Worm (Caenorhabditis elegans) whole organism, mixed stage, embryonic: ENCODE results near the gene C03G6.17.

ENCODE experiments used
- M03D4.4 ChIP-seq: sonication (generic microtip); optimal IDR thresholded peaks from 2 replicates; lab custom pipeline; 2017; ENCODE audit warnings: mild to moderate bottlenecking, missing genetic modification characterization, missing compliant biosample characterization
- bed-3 ChIP-seq: fragments of 200-800 bp; sonication (Bioruptor generic); optimal IDR thresholded peaks from 3 replicates; lab custom pipeline; 2018; ENCODE audit warnings: mild to moderate bottlenecking, missing genetic modification characterization, moderate library complexity, missing compliant biosample characterization
- blmp-1 ChIP-seq: fragments of 150-350 bp; optimal IDR thresholded peaks from 2 replicates; lab custom pipeline; 2014; ENCODE audit warnings: missing biosample characterization, missing genetic modification characterization
- ceh-39 ChIP-seq: fragments of 150-350 bp; optimal IDR thresholded peaks from 2 replicates; lab custom pipeline; 2014; ENCODE audit warnings: missing biosample characterization, missing genetic modification characterization
- ceh-43 ChIP-seq: fragments of 200-800 bp; sonication (Bioruptor generic); optimal IDR thresholded peaks from 2 replicates; lab custom pipeline; 2018; ENCODE audit warnings: mild to moderate bottlenecking, missing genetic modification characterization, moderate library complexity, missing compliant biosample characterization
- ceh-83 ChIP-seq: fragments of 200-800 bp; sonication (Bioruptor generic); optimal IDR thresholded peaks from 2 replicates; lab custom pipeline; 2018; ENCODE audit warnings: mild to moderate bottlenecking, missing genetic modification characterization, missing compliant biosample characterization
- ces-1 ChIP-seq: fragments of 150-350 bp; optimal IDR thresholded peaks from 2 replicates; lab custom pipeline; 2014; ENCODE audit warnings: missing biosample characterization, missing genetic modification reagents, missing genetic modification characterization
- cnd-1 ChIP-seq: fragments of 200-800 bp; sonication (Bioruptor generic); optimal IDR thresholded peaks from 2 replicates; lab custom pipeline; 2018; ENCODE audit warnings: mild to moderate bottlenecking, missing genetic modification characterization, missing compliant biosample characterization
- drap-1 ChIP-seq: fragments of 200-800 bp; sonication (Bioruptor generic); optimal IDR thresholded peaks from 3 replicates; lab custom pipeline; 2018; ENCODE audit warnings: mild to moderate bottlenecking, missing genetic modification characterization, missing compliant biosample characterization
- elt-1 ChIP-seq: sonication (generic microtip); optimal IDR thresholded peaks from 2 replicates; lab custom pipeline; 2017; ENCODE audit warnings: missing genetic modification characterization, mild to moderate bottlenecking, missing compliant biosample characterization, antibody characterized with exemption, moderate library complexity, borderline replicate concordance; ENCODE audit not compliant: insufficient read depth
- elt-3 ChIP-seq: fragments of 150-350 bp; optimal IDR thresholded peaks from 2 replicates; lab custom pipeline; 2014; ENCODE audit warnings: missing biosample characterization, missing genetic modification characterization
- flh-1 ChIP-seq: fragments of 200-800 bp; sonication (Bioruptor generic); optimal IDR thresholded peaks from 2 replicates; lab custom pipeline; 2018; ENCODE audit warnings: mild to moderate bottlenecking, missing genetic modification characterization, moderate library complexity, missing compliant biosample characterization
- ham-2 ChIP-seq: fragments of 200-800 bp; sonication (Bioruptor generic); optimal IDR thresholded peaks from 2 replicates; lab custom pipeline; 2018; ENCODE audit warnings: mild to moderate bottlenecking, missing genetic modification characterization, missing compliant biosample characterization
- hlh-1 ChIP-seq: fragments of 150-350 bp; optimal IDR thresholded peaks from 2 replicates; lab custom pipeline; 2014; ENCODE audit warnings: missing biosample characterization, missing genetic modification reagents, missing genetic modification characterization
- lin-13 ChIP-seq: fragments of 150-350 bp; optimal IDR thresholded peaks from 2 replicates; lab custom pipeline; 2014; ENCODE audit warnings: missing biosample characterization, missing genetic modification characterization
- lin-32 ChIP-seq: fragments of 200-800 bp; sonication (Bioruptor generic); optimal IDR thresholded peaks from 2 replicates; lab custom pipeline; 2018; ENCODE audit warnings: mild to moderate bottlenecking, missing genetic modification characterization, missing compliant biosample characterization
- lsy-2 ChIP-seq: fragments of 150-350 bp; optimal IDR thresholded peaks from 2 replicates; lab custom pipeline; 2014; ENCODE audit warnings: missing biosample characterization, missing genetic modification characterization
- mab-5 ChIP-seq: fragments of 150-350 bp; optimal IDR thresholded peaks from 2 replicates; lab custom pipeline; 2014; ENCODE audit warnings: missing biosample characterization, missing genetic modification characterization
- mls-2 ChIP-seq: sonication (generic microtip); optimal IDR thresholded peaks from 2 replicates; lab custom pipeline; 2016; ENCODE audit warnings: mild to moderate bottlenecking, missing genetic modification characterization, moderate library complexity, missing compliant biosample characterization
- nhr-12 ChIP-seq: fragments of 150-350 bp; optimal IDR thresholded peaks from 2 replicates; lab custom pipeline; 2014; ENCODE audit warnings: missing biosample characterization, missing genetic modification characterization
- nhr-2 ChIP-seq: fragments of 150-350 bp; optimal IDR thresholded peaks from 2 replicates; lab custom pipeline; 2014; ENCODE audit warnings: missing biosample characterization, missing genetic modification characterization
- nhr-237 ChIP-seq: fragments of 150-350 bp; optimal IDR thresholded peaks from 2 replicates; lab custom pipeline; 2014; ENCODE audit warnings: missing biosample characterization, missing genetic modification characterization
- nhr-28 ChIP-seq: fragments of 150-350 bp; optimal IDR thresholded peaks from 2 replicates; lab custom pipeline; 2014; ENCODE audit warnings: missing biosample characterization, missing genetic modification characterization
- nhr-76 ChIP-seq: sonication (generic microtip); optimal IDR thresholded peaks from 2 replicates; lab custom pipeline; 2017; ENCODE audit warnings: missing biosample characterization, missing genetic modification characterization
- pha-4 ChIP-seq: fragments of 150-350 bp; optimal IDR thresholded peaks from 2 replicates; lab custom pipeline; 2018; ENCODE audit warnings: missing biosample characterization, missing genetic modification reagents, missing genetic modification characterization
- sem-2 ChIP-seq: fragments of 200-800 bp; sonication (Bioruptor generic); optimal IDR thresholded peaks from 2 replicates; lab custom pipeline; 2018; ENCODE audit warnings: mild to moderate bottlenecking, missing genetic modification characterization, missing compliant biosample characterization
- snpc-4 ChIP-seq: fragments of 150-350 bp; optimal IDR thresholded peaks from 2 replicates; lab custom pipeline; 2014; ENCODE audit warnings: missing biosample characterization, missing genetic modification characterization
- sptf-1 ChIP-seq: sonication (generic microtip); optimal IDR thresholded peaks from 2 replicates; lab custom pipeline; 2017; ENCODE audit warnings: mild to moderate bottlenecking, missing genetic modification characterization, moderate library complexity, missing compliant biosample characterization
- tbx-8 ChIP-seq: fragments of 200-800 bp; sonication (Bioruptor generic); optimal IDR thresholded peaks from 2 replicates; lab custom pipeline; 2018; ENCODE audit warnings: mild to moderate bottlenecking, missing genetic modification characterization, moderate library complexity, missing compliant biosample characterization
- unc-39 ChIP-seq: fragments of 150-350 bp; optimal IDR thresholded peaks from 2 replicates; lab custom pipeline; 2014; ENCODE audit warnings: missing biosample characterization, missing genetic modification characterization
- unc-62 ChIP-seq: fragments of 150-350 bp; optimal IDR thresholded peaks from 2 replicates; lab custom pipeline; 2014; ENCODE audit warnings: missing biosample characterization, missing genetic modification reagents, missing genetic modification characterization
- zip-8 ChIP-seq: fragments of 150-350 bp; optimal IDR thresholded peaks from 2 replicates; lab custom pipeline; 2014; ENCODE audit warnings: missing biosample characterization, missing genetic modification characterization
- ztf-11 ChIP-seq: fragments of 150-350 bp; optimal IDR thresholded peaks from 2 replicates; lab custom pipeline; 2014; ENCODE audit warnings: missing biosample characterization, missing genetic modification characterization

C03G6.17 gene

ce11 chrV:7409599-7409998 is 28.7 kb upstream of the C03G6.17 start, which contains the start of gene R13D7.2:
TSS of gene R13D7.2 (plus strand) at chrV:7409899.
- TF ChIP-seq elt-1, result no peak
- no peak for TF ChIP-seq bed-3
- no peak for TF ChIP-seq nhr-237 (tag; lab: Kevin White, UChicago)
- TF ChIP-seq mls-2 (tag; lab: Kevin White, UChicago), result no peak
- no peak for TF ChIP-seq ceh-39 (tag; lab: Kevin White, UChicago)
- no peak for TF ChIP-seq ztf-11 (tag; lab: Kevin White, UChicago)

ce11 chrV:7408520-7408919 is 27.6 kb upstream of the C03G6.17 start, which contains the start of gene srt-6:
TSS of gene srt-6 (minus strand) at chrV:7408814.
- peak; percentile 91 for TF ChIP-seq zip-8
- TF ChIP-seq drap-1 (GFP tag; lab: Kevin White, UChicago), result no peak

- no peak for TF ChIP-seq nhr-76
- no peak for TF ChIP-seq lin-32 (GFP tag; lab: Kevin White, UChicago)
- no peak for TF ChIP-seq pha-4 (tag; lab: Kevin White, UChicago)
- no peak for TF ChIP-seq lin-13
- no peak for TF ChIP-seq mls-2 (tag; lab: Kevin White, UChicago)
- TF ChIP-seq elt-1, result no peak
- no peak for TF ChIP-seq unc-62 (GFP tag; lab: Kevin White, UChicago)
- no peak for TF ChIP-seq ztf-11 (tag; lab: Kevin White, UChicago)
- no peak for TF ChIP-seq cnd-1 (tag; lab: Kevin White, UChicago)
- TF ChIP-seq ceh-39 (tag; lab: Kevin White, UChicago), result no peak
- no peak for TF ChIP-seq M03D4.4
- TF ChIP-seq drap-1 (GFP tag; lab: Kevin White, UChicago), result no peak
- no peak for TF ChIP-seq elt-3 (tag; lab: Kevin White, UChicago)
- no peak for TF ChIP-seq tbx-8 (GFP tag; lab: Kevin White, UChicago)
- no peak for TF ChIP-seq ces-1 (GFP tag; lab: Kevin White, UChicago)
- no peak for TF ChIP-seq unc-39 (tag; lab: Kevin White, UChicago)
These were observed 22.6 kb upstream of the C03G6.17 start for ce11 chrV:7403501-7403900.

- TF ChIP-seq lin-13 (no peak), pha-4 (tag; lab: Kevin White, UChicago) (no peak), unc-39 (tag; lab: Kevin White, UChicago) (no peak), ham-2 (no peak), nhr-76 (no peak), nhr-28 (tag; lab: Kevin White, UChicago) (no peak), ces-1 (GFP tag; lab: Kevin White, UChicago) (no peak), lin-32 (GFP tag; lab: Kevin White, UChicago) (no peak)
These were observed 21.4 kb upstream of the C03G6.17 start, which contains the start of gene srj-13 for ce11 chrV:7402355-7402754. TSS of gene srj-13 (plus strand) at chrV:7402655.

ce11 chrV:7400588-7400987 is 19.7 kb upstream of the C03G6.17 start, which contains the start of gene srx-60:
TSS of gene srx-60 (plus strand) at chrV:7400888.
- no peak for TF ChIP-seq flh-1 (GFP tag; lab: Kevin White, UChicago)
- TF ChIP-seq mls-2 (tag; lab: Kevin White, UChicago), result no peak
- TF ChIP-seq elt-3 (tag; lab: Kevin White, UChicago), result no peak
- TF ChIP-seq unc-62 (GFP tag; lab: Kevin White, UChicago), result no peak
- TF ChIP-seq unc-39 (tag; lab: Kevin White, UChicago), result no peak
- TF ChIP-seq lsy-2 (tag; lab: Kevin White, UChicago), result no peak
- TF ChIP-seq ces-1 (GFP tag; lab: Kevin White, UChicago), result no peak
- no peak for TF ChIP-seq sptf-1
- no peak for TF ChIP-seq nhr-2 (tag; lab: Kevin White, UChicago)
- TF ChIP-seq lin-13, result no peak
- TF ChIP-seq nhr-28 (tag; lab: Kevin White, UChicago), result no peak
- TF ChIP-seq hlh-1 (tag; lab: Kevin White, UChicago), result no peak
- no peak for TF ChIP-seq ceh-43 (GFP tag; lab: Kevin White, UChicago)
- TF ChIP-seq ham-2, result no peak
- no peak for TF ChIP-seq M03D4.4
- no peak for TF ChIP-seq elt-1
- no peak for TF ChIP-seq blmp-1
- no peak for TF ChIP-seq sem-2 (GFP tag; lab: Kevin White, UChicago)

ce11 chrV:7400095-7400494 is 19.2 kb upstream of the C03G6.17 start, which contains the start of gene cnc-9:
TSS of gene cnc-9 (minus strand) at chrV:7400195.
- TF ChIP-seq ztf-11 (tag; lab: Kevin White, UChicago) (no peak), mab-5 (tag; lab: Kevin White, UChicago) (no peak), ceh-83 (GFP tag; lab: Kevin White, UChicago) (no peak), lin-32 (GFP tag; lab: Kevin White, UChicago) (no peak), tbx-8 (GFP tag; lab: Kevin White, UChicago) (no peak), snpc-4 (no peak), zip-8 (no peak), lsy-2 (tag; lab: Kevin White, UChicago) (no peak), nhr-76 (no peak), blmp-1 (no peak), drap-1 (GFP tag; lab: Kevin White, UChicago) (no peak), nhr-12 (no peak), ceh-43 (GFP tag; lab: Kevin White, UChicago) (no peak), nhr-28 (tag; lab: Kevin White, UChicago) (no peak), elt-3 (tag; lab: Kevin White, UChicago) (no peak), ceh-39 (tag; lab: Kevin White, UChicago) (no peak), ces-1 (GFP tag; lab: Kevin White, UChicago) (no peak), sptf-1 (no peak), bed-3 (no peak), ham-2 (no peak)
